Fruit fly (Drosophila melanogaster): ENCODE results near the gene Skp2.
A peak's percentile ranks its signal among the peaks of the same experiment; 100 is the strongest.

Gene Skp2

DNA sequence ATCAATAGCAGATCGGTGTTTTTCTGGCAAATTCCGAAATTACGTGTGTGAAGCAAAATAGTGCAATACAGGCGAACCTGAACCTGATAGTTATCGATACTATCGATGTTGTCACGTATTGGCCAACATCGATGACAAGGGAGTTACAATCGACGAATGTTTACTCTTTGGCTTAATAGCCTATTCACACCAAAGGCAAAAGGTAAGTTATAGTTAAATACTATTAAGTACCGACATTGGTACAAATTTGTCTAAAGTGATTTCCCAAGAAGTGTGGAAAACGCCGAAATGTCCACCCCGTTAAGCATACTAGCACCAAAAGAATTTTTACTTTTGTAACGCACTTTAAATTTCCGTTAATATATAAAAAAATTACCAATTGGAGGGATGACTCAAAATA lies 3.5 kb downstream of the Skp2 start, which contains the start of gene CG9776 (continued):
- TF ChIP-seq disco-r (GFP tag; optimal IDR thresholded peaks at IDR 0.05), result peak; percentile 11
- TF ChIP-seq CG43689 (GFP tag; IDR thresholded peaks at IDR 0.05), result no peak
- TF ChIP-seq gt (GFP tag; IDR thresholded peaks at IDR 0.05), result no peak
- TF ChIP-seq Nf-YA (GFP tag; IDR thresholded peaks at IDR 0.05), result no peak
- TF ChIP-seq pfk (GFP tag; optimal IDR thresholded peaks at IDR 0.05), result no peak
- TF ChIP-seq CG9932 (GFP tag; IDR thresholded peaks at IDR 0.05), result peak; percentile 77
- no peak for TF ChIP-seq CG10565 (GFP tag; optimal IDR thresholded peaks at IDR 0.05)
- no peak for TF ChIP-seq stc (GFP tag; IDR thresholded peaks at IDR 0.05)
- peak; percentile 63 for TF ChIP-seq CG12155 (GFP tag; optimal IDR thresholded peaks at IDR 0.05)
- no peak for TF ChIP-seq gcm2 (GFP tag; optimal IDR thresholded peaks at IDR 0.05)
- TF ChIP-seq CG12299 (tag; optimal IDR thresholded peaks at IDR 0.05), result peak; percentile 40
- TF ChIP-seq pros (GFP tag; optimal IDR thresholded peaks at IDR 0.05), result no peak
- peak; percentile 33 for TF ChIP-seq maf-S (GFP tag; optimal IDR thresholded peaks at IDR 0.05)
- no peak for TF ChIP-seq Mes4 (GFP tag; optimal IDR thresholded peaks at IDR 0.05)
- no peak for TF ChIP-seq corto (GFP tag; optimal IDR thresholded peaks at IDR 0.05)
- no peak for TF ChIP-seq toy (GFP tag; IDR thresholded peaks at IDR 0.05)
- TF ChIP-seq CG7963 (GFP tag; IDR thresholded peaks at IDR 0.05; ENCODE audit: partially characterized antibody), result peak; percentile 99
- no peak; the same call in 1 of the 2 replicates for TF ChIP-seq Awh (GFP tag; IDR thresholded peaks at IDR 0.05)
- no peak for TF ChIP-seq Trl (optimal IDR thresholded peaks at IDR 0.05)
- TF ChIP-seq Trl (GFP tag; optimal IDR thresholded peaks at IDR 0.05), result peak; percentile 75
- peak; percentile 29 for TF ChIP-seq bigmax (GFP tag; optimal IDR thresholded peaks at IDR 0.05)
- peak; percentile 51 for TF ChIP-seq CG9797 (GFP tag; optimal IDR thresholded peaks at IDR 0.05)
- TF ChIP-seq amos (GFP tag; IDR thresholded peaks at IDR 0.05; ENCODE audit: partially characterized antibody), result peak; percentile 99
- no peak for TF ChIP-seq bowl (GFP tag; IDR thresholded peaks at IDR 0.05)
- peak; percentile 35 for TF ChIP-seq chn (GFP tag; optimal IDR thresholded peaks at IDR 0.05)
- TF ChIP-seq B-H1 (GFP tag; IDR thresholded peaks at IDR 0.05), result peak; percentile 48; the same call in 2 of the 3 replicates
- TF ChIP-seq Bteb2 (GFP tag; optimal IDR thresholded peaks at IDR 0.05), result peak; percentile 66
- TF ChIP-seq CG11456 (GFP tag; IDR thresholded peaks at IDR 0.05), result peak; percentile 77; the same call in 2 of the 3 replicates
- no peak for TF ChIP-seq dati (GFP tag; IDR thresholded peaks at IDR 0.05)
- peak; percentile 5 for TF ChIP-seq CG15073 (GFP tag; optimal IDR thresholded peaks at IDR 0.05)
- TF ChIP-seq Hsf (GFP tag; optimal IDR thresholded peaks at IDR 0.05), result peak; percentile 66
- TF ChIP-seq CG11085 (GFP tag; IDR thresholded peaks at IDR 0.05), result peak; percentile 55; the same call in 1 of the 2 replicates
- TF ChIP-seq CG9876 (GFP tag; optimal IDR thresholded peaks at IDR 0.05), result peak; percentile 16
- no peak for TF ChIP-seq btn (GFP tag; optimal IDR thresholded peaks at IDR 0.05)
- TF ChIP-seq CG7745 (tag; optimal IDR thresholded peaks at IDR 0.05), result no peak
- peak; percentile 78 for TF ChIP-seq Xbp1 (GFP tag; optimal IDR thresholded peaks at IDR 0.05)
- TF ChIP-seq CG33213 (GFP tag; optimal IDR thresholded peaks at IDR 0.05), result peak; percentile 86
- no peak; the same call in 1 of the 3 replicates for TF ChIP-seq CG17361 (GFP tag; IDR thresholded peaks at IDR 0.05)
- TF ChIP-seq Dad (GFP tag; optimal IDR thresholded peaks at IDR 0.05), result peak; percentile 52
- peak; percentile 71 for TF ChIP-seq shn (GFP tag; optimal IDR thresholded peaks at IDR 0.05)
- TF ChIP-seq ftz-f1 (GFP tag; optimal IDR thresholded peaks at IDR 0.05), result peak; percentile 54
- peak; percentile 42; the same call in 1 of the 2 replicates for TF ChIP-seq CG3847 (GFP tag; IDR thresholded peaks at IDR 0.05)
- TF ChIP-seq fd96Cb (tag; optimal IDR thresholded peaks at IDR 0.05), result peak; percentile 46
- peak; percentile 96 for TF ChIP-seq CG15514 (GFP tag; optimal IDR thresholded peaks at IDR 0.05)
- TF ChIP-seq zfh2 (GFP tag; optimal IDR thresholded peaks at IDR 0.05), result peak; percentile 55
- TF ChIP-seq ems (GFP tag; optimal IDR thresholded peaks at IDR 0.05), result peak; percentile 70
- no peak; the same call in 1 of the 2 replicates for TF ChIP-seq al (GFP tag; IDR thresholded peaks at IDR 0.05)
- TF ChIP-seq Abd-B (GFP tag; optimal IDR thresholded peaks at IDR 0.05), result no peak
- peak; percentile 50 for TF ChIP-seq her (GFP tag; optimal IDR thresholded peaks at IDR 0.05)
- TF ChIP-seq CG4820 (GFP tag; optimal IDR thresholded peaks at IDR 0.05), result peak; percentile 63
- peak; percentile 71 for TF ChIP-seq Myb (GFP tag; optimal IDR thresholded peaks at IDR 0.05)
- peak; percentile 66 to 75 for TF ChIP-seq dpn (GFP tag; optimal IDR thresholded peaks at IDR 0.05)
- peak; percentile 38; the same call in 1 of the 2 replicates for TF ChIP-seq CG17328 (GFP tag; IDR thresholded peaks at IDR 0.05)
